Worm (Caenorhabditis elegans) whole organism, young adult: Measurements from ENCODE around the gene T16H12.2.

Source experiments
- B0261.1 ChIP-seq: sonication (generic microtip); optimal IDR thresholded peaks from 2 replicates; lab custom pipeline; 2016; ENCODE audit warnings: mild to moderate bottlenecking, missing genetic modification characterization, moderate library complexity, missing compliant biosample characterization
- B0336.3 ChIP-seq: fragments of 200-800 bp; sonication (Bioruptor generic); IDR thresholded peaks from 2 replicates; pipeline ENCODE4 v1.3.6; 2022; ENCODE audit warnings: missing genetic modification characterization, missing compliant biosample characterization
- D2030.7 ChIP-seq: fragments of 200-800 bp; sonication (Bioruptor generic); IDR thresholded peaks from 2 replicates; pipeline ENCODE4 v1.3.6; 2022; ENCODE audit warnings: missing genetic modification reagents, missing genetic modification characterization, missing compliant biosample characterization
- F33H1.4 ChIP-seq: fragments of 200-800 bp; sonication (Bioruptor generic); IDR thresholded peaks from 2 replicates; pipeline ENCODE4 v1.3.6; 2022; ENCODE audit warnings: missing genetic modification reagents, missing genetic modification characterization, missing compliant biosample characterization
- F37B4.10 ChIP-seq: fragments of 200-800 bp; sonication (Bioruptor generic); IDR thresholded peaks from 2 replicates; pipeline ENCODE4 v1.3.6; 2022; ENCODE audit warnings: missing genetic modification characterization, missing compliant biosample characterization
- F55B11.4 ChIP-seq: sonication (generic microtip); optimal IDR thresholded peaks from 2 replicates; lab custom pipeline; 2016; ENCODE audit warnings: missing compliant biosample characterization, missing genetic modification characterization, borderline replicate concordance; ENCODE audit not compliant: insufficient read depth
- F57A8.1 ChIP-seq: fragments of 200-800 bp; sonication (Bioruptor generic); optimal IDR thresholded peaks from 2 replicates; lab custom pipeline; 2018; ENCODE audit warnings: mild to moderate bottlenecking, missing genetic modification characterization, moderate library complexity, missing compliant biosample characterization
- F57C9.4 ChIP-seq: sonication (generic microtip); optimal IDR thresholded peaks from 2 replicates; lab custom pipeline; 2017; ENCODE audit warnings: mild to moderate bottlenecking, missing genetic modification characterization, missing compliant biosample characterization
- Y56A3A.18 ChIP-seq: fragments of 200-800 bp; sonication (Bioruptor generic); IDR thresholded peaks from 2 replicates; pipeline ENCODE4 v1.3.6; 2022; ENCODE audit warnings: missing genetic modification reagents, missing genetic modification characterization, missing compliant biosample characterization
- Y79H2A.3 ChIP-seq: fragments of 200-800 bp; sonication (Bioruptor generic); conservative IDR thresholded peaks from 2 replicates; pipeline ENCODE4 v1.3.6; 2022; ENCODE audit warnings: missing genetic modification reagents, missing genetic modification characterization, missing compliant biosample characterization
- akir-1 ChIP-seq: fragments of 200-800 bp; sonication (Bioruptor generic); optimal IDR thresholded peaks from 2 replicates; lab custom pipeline; 2018; ENCODE audit warnings: mild to moderate bottlenecking, missing genetic modification characterization, moderate library complexity, missing compliant biosample characterization
- atf-7 ChIP-seq: sonication (generic microtip); optimal IDR thresholded peaks from 2 replicates; lab custom pipeline; 2017; ENCODE audit warnings: mild to moderate bottlenecking, missing genetic modification characterization, missing compliant biosample characterization
- athp-1 ChIP-seq: sonication (generic microtip); optimal IDR thresholded peaks from 2 replicates; lab custom pipeline; 2017; ENCODE audit warnings: mild to moderate bottlenecking, missing genetic modification characterization, missing compliant biosample characterization
- cebp-1 ChIP-seq, 2 experiments: fragments of 200-800 bp in 1 of 2; sonication (Bioruptor generic) in 1 of 2; sonication (generic microtip) in 1 of 2; IDR thresholded peaks in 1 of 2; optimal IDR thresholded peaks in 1 of 2; 2 replicates each; pipeline versions ENCODE4 v1.3.6 to Lab custom; 2017 to 2022; ENCODE audit warnings: missing compliant biosample characterization in 2 of 2, missing genetic modification characterization in 2 of 2, mild to moderate bottlenecking in 1 of 2, missing genetic modification reagents in 1 of 2, moderate library complexity in 1 of 2
- ceh-91 ChIP-seq: fragments of 200-800 bp; sonication (Bioruptor generic); IDR thresholded peaks from 2 replicates; pipeline ENCODE4 v1.3.6; 2022; ENCODE audit warnings: missing genetic modification reagents, missing genetic modification characterization, missing compliant biosample characterization
- chd-7 ChIP-seq: sonication (generic microtip); optimal IDR thresholded peaks from 2 replicates; lab custom pipeline; 2016; ENCODE audit warnings: mild to moderate bottlenecking, missing genetic modification characterization, moderate library complexity, missing compliant biosample characterization
- die-1 ChIP-seq: sonication (generic microtip); optimal IDR thresholded peaks from 2 replicates; lab custom pipeline; 2016; ENCODE audit warnings: missing genotype, mild to moderate bottlenecking, missing genetic modification characterization, missing compliant biosample characterization
- dpff-1 ChIP-seq: sonication (generic microtip); optimal IDR thresholded peaks from 2 replicates; lab custom pipeline; 2017; ENCODE audit warnings: mild to moderate bottlenecking, missing genetic modification characterization, missing compliant biosample characterization
- egl-18 ChIP-seq: fragments of 200-800 bp; sonication (Bioruptor generic); IDR thresholded peaks from 2 replicates; pipeline ENCODE4 v1.3.6; 2022; ENCODE audit warnings: missing genetic modification reagents, missing genetic modification characterization, missing compliant biosample characterization
- ets-4 ChIP-seq: fragments of 200-800 bp; sonication (Bioruptor generic); optimal IDR thresholded peaks from 2 replicates; lab custom pipeline; 2018; ENCODE audit warnings: mild to moderate bottlenecking, missing genetic modification characterization, missing compliant biosample characterization
- fkh-3 ChIP-seq: sonication (generic microtip); optimal IDR thresholded peaks from 2 replicates; lab custom pipeline; 2016; ENCODE audit warnings: mild to moderate bottlenecking, missing genetic modification characterization, missing compliant biosample characterization
- lag-1 ChIP-seq: fragments of 200-800 bp; sonication (Bioruptor generic); IDR thresholded peaks from 2 replicates; pipeline ENCODE4 v1.3.6; 2022; ENCODE audit warnings: missing genetic modification reagents, missing genetic modification characterization, missing compliant biosample characterization
- let-526 ChIP-seq: fragments of 200-800 bp; sonication (Bioruptor generic); IDR thresholded peaks from 2 replicates; pipeline ENCODE4 v1.3.6; 2022; ENCODE audit warnings: missing genetic modification reagents, missing genetic modification characterization, missing compliant biosample characterization
- let-607 ChIP-seq, 2 experiments: fragments of 200-800 bp in 1 of 2; sonication (Bioruptor generic) in 1 of 2; sonication (generic microtip) in 1 of 2; optimal IDR thresholded peaks; 2 replicates each; lab custom pipeline; 2016 to 2018; ENCODE audit warnings: mild to moderate bottlenecking in 2 of 2, missing compliant biosample characterization in 2 of 2, missing genetic modification characterization in 2 of 2, moderate library complexity in 2 of 2, missing genotype in 1 of 2
- lin-35 ChIP-seq, 3 experiments: fragments of 150-350 bp in 2 of 3; sonication (generic microtip) in 1 of 3; optimal IDR thresholded peaks; 2 replicates each; lab custom pipeline; 2014 to 2018; ENCODE audit warnings: missing biosample characterization in 3 of 3, missing genetic modification characterization in 3 of 3, missing genetic modification reagents in 3 of 3
- lin-54 ChIP-seq: fragments of 200-800 bp; sonication (Bioruptor generic); optimal IDR thresholded peaks from 2 replicates; lab custom pipeline; 2018; ENCODE audit warnings: mild to moderate bottlenecking, missing genetic modification characterization, missing compliant biosample characterization
- lsl-1 ChIP-seq: fragments of 200-800 bp; sonication (Bioruptor generic); optimal IDR thresholded peaks from 2 replicates; lab custom pipeline; 2018; ENCODE audit warnings: mild to moderate bottlenecking, missing genetic modification characterization, moderate library complexity, missing compliant biosample characterization
- madf-6 ChIP-seq: fragments of 200-800 bp; sonication (Bioruptor generic); IDR thresholded peaks from 2 replicates; pipeline ENCODE4 v1.3.6; 2022; ENCODE audit warnings: missing genetic modification reagents, missing genetic modification characterization, missing compliant biosample characterization
- madf-8 ChIP-seq: fragments of 200-800 bp; sonication (Bioruptor generic); conservative IDR thresholded peaks from 2 replicates; pipeline ENCODE4 v1.3.6; 2022; ENCODE audit warnings: missing genetic modification reagents, missing genetic modification characterization, missing compliant biosample characterization
- mes-4 ChIP-seq: sonication (generic microtip); optimal IDR thresholded peaks from 2 replicates; lab custom pipeline; 2016; ENCODE audit warnings: missing genotype, missing genetic modification characterization, missing compliant biosample characterization
- mxl-1 ChIP-seq: sonication (generic microtip); optimal IDR thresholded peaks from 2 replicates; lab custom pipeline; 2016; ENCODE audit warnings: missing genetic modification characterization, missing compliant biosample characterization
- nhr-27 ChIP-seq: fragments of 200-800 bp; sonication (Bioruptor generic); optimal IDR thresholded peaks from 2 replicates; lab custom pipeline; 2018; ENCODE audit warnings: mild to moderate bottlenecking, missing genetic modification characterization, moderate library complexity, missing compliant biosample characterization
- nhr-90 ChIP-seq: sonication (generic microtip); optimal IDR thresholded peaks from 2 replicates; lab custom pipeline; 2016; ENCODE audit warnings: missing genotype, mild to moderate bottlenecking, missing genetic modification characterization, missing compliant biosample characterization
- repo-1 ChIP-seq: sonication (generic microtip); optimal IDR thresholded peaks from 2 replicates; lab custom pipeline; 2017; ENCODE audit warnings: mild to moderate bottlenecking, missing genetic modification characterization, missing compliant biosample characterization
- sea-2 ChIP-seq: fragments of 200-800 bp; sonication (Bioruptor generic); IDR thresholded peaks from 2 replicates; pipeline ENCODE4 v1.3.6; 2022; ENCODE audit warnings: missing genetic modification characterization, missing compliant biosample characterization
- snpc-3.4 ChIP-seq: sonication (generic microtip); optimal IDR thresholded peaks from 2 replicates; lab custom pipeline; 2017; ENCODE audit warnings: missing genetic modification characterization, mild to moderate bottlenecking, missing compliant biosample characterization, antibody characterized with exemption, moderate library complexity, missing genotype, missing genetic modification reagents
- tbp1 ChIP-seq: fragments of 200-800 bp; sonication (Bioruptor generic); optimal IDR thresholded peaks from 2 replicates; lab custom pipeline; 2018; ENCODE audit warnings: mild to moderate bottlenecking, missing genetic modification characterization, missing compliant biosample characterization
- unc-130 ChIP-seq: sonication (generic microtip); optimal IDR thresholded peaks from 2 replicates; lab custom pipeline; 2016; ENCODE audit warnings: missing genetic modification reagents, missing genetic modification characterization, missing compliant biosample characterization
- xnd-1 ChIP-seq: sonication (generic microtip); optimal IDR thresholded peaks from 2 replicates; lab custom pipeline; 2016; ENCODE audit warnings: missing genotype, missing genetic modification reagents, missing genetic modification characterization, missing compliant biosample characterization
- zfh-2 ChIP-seq: fragments of 200-800 bp; sonication (Bioruptor generic); conservative IDR thresholded peaks from 2 replicates; pipeline ENCODE4 v1.3.6; 2022; ENCODE audit warnings: missing genetic modification reagents, missing genetic modification characterization, missing compliant biosample characterization
- ztf-25 ChIP-seq: fragments of 200-800 bp; sonication (Bioruptor generic); IDR thresholded peaks from 2 replicates; pipeline ENCODE4 v1.3.6; 2022; ENCODE audit warnings: missing genetic modification reagents, missing genetic modification characterization, missing compliant biosample characterization

The T16H12.2 gene

ce11 chrIII:10118818-10119217 lies 32.7 kb downstream of the T16H12.2 start, which contains the start of gene ZK1128.3:
Gene ZK1128.3 (minus strand): TSS chrIII:10118918.
- TF ChIP-seq zfh-2 (GFP tag; lab: Robert Waterston, UW), result no peak
- no peak for TF ChIP-seq lin-35 (GFP tag; optimal IDR thresholded peaks at IDR 0.05; lab: Kevin White, UChicago)
- no peak for TF ChIP-seq let-526
- TF ChIP-seq ets-4 (GFP tag; lab: Kevin White, UChicago), result no peak
- TF ChIP-seq F57A8.1 (GFP tag; lab: Kevin White, UChicago), result no peak
- no peak for TF ChIP-seq ztf-25 (GFP tag; lab: Robert Waterston, UW)
- TF ChIP-seq atf-7 (tag; lab: Kevin White, UChicago), result no peak
- no peak for TF ChIP-seq F37B4.10 (GFP tag; lab: Robert Waterston, UW)
- no peak for TF ChIP-seq chd-7 (tag; lab: Kevin White, UChicago)
- no peak for TF ChIP-seq B0336.3
- TF ChIP-seq Y79H2A.3 (GFP tag; lab: Robert Waterston, UW), result no peak
- TF ChIP-seq Y56A3A.18 (GFP tag; lab: Robert Waterston, UW), result no peak
- no peak for TF ChIP-seq F55B11.4 (tag; lab: Kevin White, UChicago)
- TF ChIP-seq repo-1 (tag; lab: Kevin White, UChicago), result no peak

- TF ChIP-seq lsl-1 (GFP tag; lab: Kevin White, UChicago), result peak; percentile 85
- no peak for TF ChIP-seq nhr-90 (tag; lab: Kevin White, UChicago)
- TF ChIP-seq nhr-27 (tag; lab: Kevin White, UChicago), result no peak
- TF ChIP-seq F33H1.4 (GFP tag; lab: Robert Waterston, UW), result peak; percentile 90
- TF ChIP-seq D2030.7, result peak; percentile 61
- peak; percentile 68 for TF ChIP-seq xnd-1 (tag; lab: Kevin White, UChicago)
- TF ChIP-seq cebp-1 (GFP tag; IDR thresholded peaks at IDR 0.05; lab: Robert Waterston, UW), result no peak
- peak; percentile 13 for TF ChIP-seq cebp-1 (tag; optimal IDR thresholded peaks at IDR 0.05; lab: Kevin White, UChicago)
- TF ChIP-seq snpc-3.4, result peak; percentile 38
- TF ChIP-seq egl-18 (GFP tag; lab: Robert Waterston, UW), result no peak
- TF ChIP-seq madf-8 (GFP tag; lab: Robert Waterston, UW), result peak; percentile 33; the same call in 1 of the 2 replicates
- TF ChIP-seq ceh-91 (GFP tag; lab: Robert Waterston, UW), result peak; percentile 50; the same call in 1 of the 2 replicates
- peak; percentile 15 for TF ChIP-seq lin-54
- peak; percentile 87 for TF ChIP-seq madf-6 (GFP tag; lab: Robert Waterston, UW)
- TF ChIP-seq F55B11.4 (tag; lab: Kevin White, UChicago), result no peak
- TF ChIP-seq let-526, result no peak
Observed at ce11 chrIII:10120076-10120831, 34.2 kb downstream of the T16H12.2 start, which contains the start of the genes gtf-2H3 and ham-3. Gene gtf-2H3 (minus strand): TSS chrIII:10120148. Gene ham-3 (plus strand): TSS chrIII:10120781.

ce11 chrIII:10123586-10124233 lies 37.6 kb downstream of the T16H12.2 start, which contains the start of gene ttll-4:
Gene ttll-4 (plus strand): TSS chrIII:10124183.
- TF ChIP-seq lag-1 (no peak), F57A8.1 (GFP tag; lab: Kevin White, UChicago) (no peak), dpff-1 (no peak), tbp1 (no peak), sea-2 (GFP tag; lab: Robert Waterston, UW) (no peak), F57C9.4 (tag; lab: Kevin White, UChicago) (no peak), B0261.1 (tag; lab: Kevin White, UChicago) (no peak), mxl-1 (no peak), die-1 (no peak), atf-7 (tag; lab: Kevin White, UChicago) (no peak), let-607 (tag; optimal IDR thresholded peaks at IDR 0.05; lab: Kevin White, UChicago) (no peak), cebp-1 (GFP tag; IDR thresholded peaks at IDR 0.05; lab: Robert Waterston, UW) (peak; percentile 29; the same call in 1 of the 2 replicates), cebp-1 (tag; optimal IDR thresholded peaks at IDR 0.05; lab: Kevin White, UChicago) (peak; percentile 28), akir-1 (GFP tag; lab: Kevin White, UChicago) (no peak), ets-4 (GFP tag; lab: Kevin White, UChicago) (no peak), unc-130 (GFP tag; lab: Kevin White, UChicago) (peak; percentile 23), mes-4 (tag; lab: Kevin White, UChicago) (no peak), athp-1 (tag; lab: Kevin White, UChicago) (no peak), fkh-3 (tag; lab: Kevin White, UChicago) (no peak), zfh-2 (GFP tag; lab: Robert Waterston, UW) (no peak)
